Worm (Caenorhabditis elegans) whole organism, young adult: ENCODE data around the gene R10E4.7.

Experiments
- efl-1 ChIP-seq: fragments of 150-350 bp; optimal IDR thresholded peaks from 2 replicates; lab custom pipeline; 2014; ENCODE audit warnings: missing biosample characterization, missing genetic modification reagents, missing genetic modification characterization
- madf-8 ChIP-seq: fragments of 200-800 bp; sonication (Bioruptor generic); conservative IDR thresholded peaks from 2 replicates; pipeline ENCODE4 v1.3.6; 2022; ENCODE audit warnings: missing genetic modification reagents, missing genetic modification characterization, missing compliant biosample characterization

- no peak for TF ChIP-seq madf-8 (GFP tag; lab: Robert Waterston, UW)
- no peak for TF ChIP-seq efl-1 (GFP tag; lab: Kevin White, UChicago)
These were observed 33.8 kb downstream of the R10E4.7 start for ce11 chrIII:4328208-4328987.
